Worm (Caenorhabditis elegans): Measurements from ENCODE around the gene alh-4.
A peak's percentile ranks its signal among the peaks of the same experiment; 100 is the strongest.

Gene alh-4

DNA sequence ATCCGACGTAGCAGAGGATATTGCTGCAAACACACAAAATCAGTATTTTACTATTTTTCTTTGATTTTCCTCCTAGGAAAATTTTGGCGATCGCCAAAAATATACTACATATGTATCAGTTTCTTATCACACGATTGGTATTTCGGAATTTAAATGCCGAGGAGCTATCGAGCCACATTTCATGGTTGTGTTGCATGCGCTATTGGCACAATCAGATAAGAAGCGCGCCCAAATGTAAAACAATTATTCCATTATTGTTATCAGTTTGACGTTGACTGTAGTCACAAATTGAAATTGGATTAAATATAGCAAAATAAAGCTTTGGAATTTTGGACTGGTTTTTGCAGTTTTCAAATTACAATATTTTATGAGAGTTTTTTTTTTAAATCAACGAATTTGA lies 30.8 kb downstream of the alh-4 start:
- TF ChIP-seq skn-1 (tag; optimal IDR thresholded peaks at IDR 0.05) (no peak), sma-9 (GFP tag; optimal IDR thresholded peaks at IDR 0.05) (peak; percentile 50), sma-9 (tag; optimal IDR thresholded peaks at IDR 0.05) (no peak), sem-4 (tag; optimal IDR thresholded peaks at IDR 0.05) (no peak), crh-2 (tag; optimal IDR thresholded peaks at IDR 0.05) (peak; percentile 3), egl-27 (tag; optimal IDR thresholded peaks at IDR 0.05) (no peak), fos-1 (tag; optimal IDR thresholded peaks at IDR 0.05) (peak; percentile 67)

ce11 chrV:6390163-6390562 lies 39.6 kb downstream of the alh-4 start, which contains the start of gene F57F4.1:
Gene F57F4.1, plus strand, starts transcription at chrV:6390463.
- TF ChIP-seq crh-2 (tag; optimal IDR thresholded peaks at IDR 0.05) (no peak), ztf-11 (tag; optimal IDR thresholded peaks at IDR 0.05) (no peak), R02D3.7 (tag; optimal IDR thresholded peaks at IDR 0.05) (no peak), fos-1 (tag; optimal IDR thresholded peaks at IDR 0.05) (no peak), nhr-25 (tag; optimal IDR thresholded peaks at IDR 0.05) (no peak), nhr-12 (tag; optimal IDR thresholded peaks at IDR 0.05) (no peak), gmeb-1 (tag; optimal IDR thresholded peaks at IDR 0.05) (no peak), ztf-1 (GFP tag; conservative IDR thresholded peaks at IDR 0.05) (no peak)

DNA sequence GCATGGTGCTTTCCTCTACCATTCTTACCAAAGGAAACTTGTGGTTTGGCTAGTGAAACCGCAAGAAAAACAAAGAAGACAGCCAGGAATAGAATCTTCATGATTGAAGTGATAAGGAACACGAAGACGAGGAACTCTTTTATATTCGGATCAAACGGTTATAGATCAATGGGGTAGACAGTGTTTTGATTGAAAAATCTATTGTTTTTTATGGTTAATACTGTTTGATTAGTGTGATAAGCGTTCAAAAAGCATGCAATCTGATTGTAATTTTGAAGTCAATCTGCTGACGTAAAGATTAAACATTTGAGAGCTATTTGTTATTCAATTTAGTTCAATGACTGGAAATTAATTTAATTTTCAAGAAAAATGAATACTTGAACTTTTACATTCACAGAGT lies 40.1 kb downstream of the alh-4 start, which contains the start of gene F57F4.2:
Gene F57F4.2, minus strand, starts transcription at position 101 of the 400 bp plus-strand sequence.
- TF ChIP-seq mdl-1 (tag; optimal IDR thresholded peaks at IDR 0.05) (no peak), peb-1 (tag; optimal IDR thresholded peaks at IDR 0.05) (no peak), R02D3.7 (tag; optimal IDR thresholded peaks at IDR 0.05) (no peak), lin-39 (tag; optimal IDR thresholded peaks at IDR 0.05) (no peak), fos-1 (tag; optimal IDR thresholded peaks at IDR 0.05) (no peak), alr-1 (tag; optimal IDR thresholded peaks at IDR 0.05) (no peak), sma-9 (GFP tag; optimal IDR thresholded peaks at IDR 0.05) (no peak), sma-9 (tag; optimal IDR thresholded peaks at IDR 0.05) (no peak), mbf-1 (tag; optimal IDR thresholded peaks at IDR 0.05) (no peak), skn-1 (tag; optimal IDR thresholded peaks at IDR 0.05) (no peak), gmeb-1 (tag; optimal IDR thresholded peaks at IDR 0.05) (no peak), sma-3 (GFP tag; optimal IDR thresholded peaks at IDR 0.05) (no peak), ztf-4 (tag; optimal IDR thresholded peaks at IDR 0.05) (no peak), snpc-4 (tag; optimal IDR thresholded peaks at IDR 0.05) (no peak), ztf-11 (tag; optimal IDR thresholded peaks at IDR 0.05) (no peak), lsy-2 (tag; optimal IDR thresholded peaks at IDR 0.05) (no peak), dmd-4 (tag; optimal IDR thresholded peaks at IDR 0.05) (no peak), elt-1 (tag; optimal IDR thresholded peaks at IDR 0.05) (no peak), ztf-1 (GFP tag; conservative IDR thresholded peaks at IDR 0.05) (no peak), nhr-237 (tag; optimal IDR thresholded peaks at IDR 0.05) (no peak), blmp-1 (tag; optimal IDR thresholded peaks at IDR 0.05; ENCODE audit: insufficient read depth) (no peak)

- TF ChIP-seq C34F6.9 (tag; optimal IDR thresholded peaks at IDR 0.05) (no peak), peb-1 (tag; optimal IDR thresholded peaks at IDR 0.05) (no peak), nhr-23 (tag; optimal IDR thresholded peaks at IDR 0.05) (no peak), nhr-12 (tag; optimal IDR thresholded peaks at IDR 0.05) (no peak), ztf-1 (GFP tag; conservative IDR thresholded peaks at IDR 0.05) (no peak), snpc-4 (tag; optimal IDR thresholded peaks at IDR 0.05) (no peak), ama-1 (optimal IDR thresholded peaks at IDR 0.05) (no peak)
These were observed 43.9 kb downstream of the alh-4 start for ce11 chrV:6385677-6386276.
